Worm (Caenorhabditis elegans) whole organism, L3 larva: ENCODE data around the gene hpo-38.

ENCODE experiments used
- R02D3.7 ChIP-seq: fragments of 150-350 bp; optimal IDR thresholded peaks from 2 replicates; lab custom pipeline; 2014; ENCODE audit warnings: missing biosample characterization, missing genetic modification characterization
- ZK546.5 ChIP-seq: sonication (generic microtip); optimal IDR thresholded peaks from 2 replicates; lab custom pipeline; 2017; ENCODE audit warnings: missing biosample characterization, missing genetic modification characterization
- aly-2 ChIP-seq: fragments of 150-350 bp; optimal IDR thresholded peaks from 2 replicates; lab custom pipeline; 2014; ENCODE audit warnings: missing biosample characterization, missing genetic modification characterization
- ama-1 ChIP-seq: fragments of 150-350 bp; optimal IDR thresholded peaks from 2 replicates; lab custom pipeline; 2018
- ceh-16 ChIP-seq: sonication (generic microtip); optimal IDR thresholded peaks from 2 replicates; lab custom pipeline; 2017; ENCODE audit warnings: missing biosample characterization, missing genetic modification characterization
- ceh-28 ChIP-seq: fragments of 150-350 bp; optimal IDR thresholded peaks from 2 replicates; lab custom pipeline; 2014; ENCODE audit warnings: missing biosample characterization, missing genetic modification reagents, missing genetic modification characterization
- ceh-82 ChIP-seq: fragments of 150-350 bp; optimal IDR thresholded peaks from 2 replicates; lab custom pipeline; 2014; ENCODE audit warnings: missing biosample characterization, missing genetic modification characterization
- ceh-9 ChIP-seq: sonication (generic microtip); optimal IDR thresholded peaks from 2 replicates; lab custom pipeline; 2018; ENCODE audit warnings: missing biosample characterization, missing genetic modification characterization
- daf-12 ChIP-seq: fragments of 150-350 bp; optimal IDR thresholded peaks from 2 replicates; lab custom pipeline; 2014; ENCODE audit warnings: missing biosample characterization, missing genetic modification reagents, missing genetic modification characterization
- egl-27 ChIP-seq: sonication (generic microtip); optimal IDR thresholded peaks from 4 replicates; lab custom pipeline; 2017; ENCODE audit warnings: missing biosample characterization, missing genetic modification reagents, missing genetic modification characterization
- egl-5 ChIP-seq: fragments of 150-350 bp; optimal IDR thresholded peaks from 2 replicates; lab custom pipeline; 2017; ENCODE audit warnings: missing biosample characterization, missing genetic modification reagents, missing genetic modification characterization, inconsistent platforms
- elt-1 ChIP-seq: fragments of 150-350 bp; optimal IDR thresholded peaks from 2 replicates; lab custom pipeline; 2014; ENCODE audit warnings: missing biosample characterization, missing genetic modification characterization
- elt-2 ChIP-seq: sonication (generic microtip); optimal IDR thresholded peaks from 2 replicates; lab custom pipeline; 2016; ENCODE audit warnings: missing genetic modification reagents, mild to moderate bottlenecking, missing genetic modification characterization, missing compliant biosample characterization
- elt-3 ChIP-seq, 3 experiments: fragments of 150-350 bp in 1 of 3; sonication (generic microtip) in 2 of 3; optimal IDR thresholded peaks; 2 replicates in 2 of 3; 4 replicates in 1 of 3; lab custom pipeline; 2014 to 2017; ENCODE audit warnings: missing biosample characterization in 3 of 3, missing genetic modification characterization in 3 of 3
- eor-1 ChIP-seq, 2 experiments: fragments of 150-350 bp; optimal IDR thresholded peaks; 2 replicates each; lab custom pipeline; 2014 to 2018; ENCODE audit warnings: missing biosample characterization in 2 of 2, missing genetic modification characterization in 2 of 2
- fkh-10 ChIP-seq: sonication (generic microtip); optimal IDR thresholded peaks from 2 replicates; lab custom pipeline; 2017; ENCODE audit warnings: missing biosample characterization, missing genetic modification reagents, missing genetic modification characterization
- fkh-2 ChIP-seq: fragments of 150-350 bp; optimal IDR thresholded peaks from 2 replicates; lab custom pipeline; 2014; ENCODE audit warnings: missing biosample characterization, missing genetic modification reagents, missing genetic modification characterization
- fos-1 ChIP-seq: fragments of 150-350 bp; optimal IDR thresholded peaks from 2 replicates; lab custom pipeline; 2014; ENCODE audit warnings: missing biosample characterization, missing genetic modification characterization
- hmg-11 ChIP-seq: sonication (generic microtip); optimal IDR thresholded peaks from 2 replicates; lab custom pipeline; 2016; ENCODE audit warnings: missing genetic modification characterization, missing compliant biosample characterization
- jun-1 ChIP-seq: fragments of 150-350 bp; optimal IDR thresholded peaks from 2 replicates; lab custom pipeline; 2014; ENCODE audit warnings: missing biosample characterization, missing genetic modification reagents, missing genetic modification characterization
- lin-15B ChIP-seq: fragments of 150-350 bp; optimal IDR thresholded peaks from 2 replicates; lab custom pipeline; 2014; ENCODE audit warnings: missing biosample characterization, missing genetic modification characterization
- lin-39 ChIP-seq: fragments of 150-350 bp; optimal IDR thresholded peaks from 2 replicates; lab custom pipeline; 2018; ENCODE audit warnings: missing biosample characterization, missing genetic modification reagents, missing genetic modification characterization
- lsy-12 ChIP-seq: sonication (generic microtip); optimal IDR thresholded peaks from 2 replicates; lab custom pipeline; 2016; ENCODE audit warnings: mild to moderate bottlenecking, missing genetic modification characterization, missing compliant biosample characterization
- mdl-1 ChIP-seq: fragments of 150-350 bp; optimal IDR thresholded peaks from 2 replicates; lab custom pipeline; 2014; ENCODE audit warnings: missing biosample characterization, missing genetic modification characterization
- mml-1 ChIP-seq: fragments of 150-350 bp; sonication (generic microtip); optimal IDR thresholded peaks from 3 replicates; lab custom pipeline; 2014; ENCODE audit warnings: missing biosample characterization, missing genetic modification characterization
- nfya-1 ChIP-seq: sonication (generic microtip); optimal IDR thresholded peaks from 2 replicates; lab custom pipeline; 2017; ENCODE audit warnings: missing genetic modification characterization, mild to moderate bottlenecking, missing compliant biosample characterization, antibody characterized with exemption, moderate library complexity; ENCODE audit not compliant: insufficient read depth
- nhr-11 ChIP-seq: fragments of 150-350 bp; optimal IDR thresholded peaks from 2 replicates; lab custom pipeline; 2014; ENCODE audit warnings: missing biosample characterization, missing genetic modification characterization
- nhr-12 ChIP-seq: fragments of 150-350 bp; optimal IDR thresholded peaks from 2 replicates; lab custom pipeline; 2014; ENCODE audit warnings: missing biosample characterization, missing genetic modification characterization
- nhr-23 ChIP-seq: fragments of 150-350 bp; optimal IDR thresholded peaks from 2 replicates; lab custom pipeline; 2014; ENCODE audit warnings: missing biosample characterization, missing genetic modification reagents, missing genetic modification characterization
- nhr-237 ChIP-seq: fragments of 150-350 bp; optimal IDR thresholded peaks from 2 replicates; lab custom pipeline; 2014; ENCODE audit warnings: missing biosample characterization, missing genetic modification characterization
- nhr-25 ChIP-seq: sonication (generic microtip); optimal IDR thresholded peaks from 2 replicates; lab custom pipeline; 2017; ENCODE audit warnings: missing biosample characterization, missing genetic modification characterization
- nhr-28 ChIP-seq: fragments of 150-350 bp; optimal IDR thresholded peaks from 2 replicates; lab custom pipeline; 2014; ENCODE audit warnings: missing biosample characterization, missing genetic modification characterization
- nhr-43 ChIP-seq: sonication (generic microtip); optimal IDR thresholded peaks from 2 replicates; lab custom pipeline; 2016; ENCODE audit warnings: mild to moderate bottlenecking, missing genetic modification characterization, missing compliant biosample characterization; ENCODE audit not compliant: poor library complexity, severe bottlenecking
- nhr-67 ChIP-seq: fragments of 150-350 bp; optimal IDR thresholded peaks from 2 replicates; lab custom pipeline; 2014; ENCODE audit warnings: missing biosample characterization, missing genetic modification characterization
- nhr-76 ChIP-seq: fragments of 150-350 bp; sonication (generic microtip); optimal IDR thresholded peaks from 5 replicates; lab custom pipeline; 2014; ENCODE audit warnings: missing biosample characterization, missing genetic modification characterization
- nhr-77 ChIP-seq: fragments of 150-350 bp; optimal IDR thresholded peaks from 2 replicates; lab custom pipeline; 2014; ENCODE audit warnings: missing biosample characterization, missing genetic modification characterization
- pha-4 ChIP-seq: fragments of 150-350 bp; optimal IDR thresholded peaks from 2 replicates; lab custom pipeline; 2014; ENCODE audit warnings: missing biosample characterization, missing genetic modification reagents, missing genetic modification characterization
- pqm-1 ChIP-seq: fragments of 150-350 bp; optimal IDR thresholded peaks from 2 replicates; lab custom pipeline; 2017; ENCODE audit warnings: missing biosample characterization, missing genetic modification characterization, inconsistent platforms
- sea-2 ChIP-seq: fragments of 150-350 bp; sonication (generic microtip); optimal IDR thresholded peaks from 4 replicates; lab custom pipeline; 2014; ENCODE audit warnings: missing biosample characterization, missing genetic modification reagents, missing genetic modification characterization
- skn-1 ChIP-seq: fragments of 150-350 bp; optimal IDR thresholded peaks from 2 replicates; lab custom pipeline; 2014; ENCODE audit warnings: missing biosample characterization, missing genetic modification characterization
- snpc-4 ChIP-seq: fragments of 150-350 bp; optimal IDR thresholded peaks from 2 replicates; lab custom pipeline; 2014; ENCODE audit warnings: missing biosample characterization, missing genetic modification characterization
- tbx-2 ChIP-seq: sonication (generic microtip); optimal IDR thresholded peaks from 2 replicates; lab custom pipeline; 2016; ENCODE audit warnings: mild to moderate bottlenecking, missing genetic modification characterization, missing compliant biosample characterization
- unc-39 ChIP-seq: sonication (generic microtip); optimal IDR thresholded peaks from 4 replicates; lab custom pipeline; 2017; ENCODE audit warnings: missing biosample characterization, missing genetic modification characterization
- unc-62 ChIP-seq: fragments of 150-350 bp; sonication (generic microtip); optimal IDR thresholded peaks from 4 replicates; lab custom pipeline; 2014; ENCODE audit warnings: missing biosample characterization, missing genetic modification reagents, missing genetic modification characterization
- zag-1 ChIP-seq: fragments of 150-350 bp; optimal IDR thresholded peaks from 2 replicates; lab custom pipeline; 2014; ENCODE audit warnings: missing biosample characterization, missing genetic modification characterization
- ztf-11 ChIP-seq: fragments of 150-350 bp; optimal IDR thresholded peaks from 2 replicates; lab custom pipeline; 2014; ENCODE audit warnings: missing biosample characterization, missing genetic modification characterization
- ztf-4 ChIP-seq: fragments of 150-350 bp; optimal IDR thresholded peaks from 2 replicates; lab custom pipeline; 2014; ENCODE audit warnings: missing biosample characterization, missing genetic modification characterization

Gene hpo-38

ce11 chrIII:227033-227432, 3.2 kb upstream of the hpo-38 start:
- TF ChIP-seq ceh-82 (tag; lab: Kevin White, UChicago) (no peak), ceh-28 (tag; lab: Kevin White, UChicago) (no peak), nhr-25 (no peak), ama-1 (lab: Kevin White, UChicago) (no peak), elt-1 (tag; lab: Kevin White, UChicago) (no peak), ztf-11 (tag; lab: Kevin White, UChicago) (no peak), aly-2 (no peak), sea-2 (GFP tag; lab: Kevin White, UChicago) (no peak), zag-1 (tag; lab: Kevin White, UChicago) (no peak), jun-1 (tag; lab: Kevin White, UChicago) (no peak), nhr-77 (no peak), lin-15B (tag; lab: Kevin White, UChicago) (no peak), R02D3.7 (tag; lab: Kevin White, UChicago) (no peak), hmg-11 (no peak), mml-1 (no peak), pha-4 (tag; lab: Kevin White, UChicago) (no peak), nhr-43 (no peak), eor-1 (tag; optimal IDR thresholded peaks at IDR 0.05; lab: Kevin White, UChicago) (no peak)

ce11 chrIII:235115-235514, 4.9 kb downstream of the hpo-38 start:
- TF ChIP-seq elt-1 (tag; lab: Kevin White, UChicago): no peak
- no peak for TF ChIP-seq unc-62
- peak; percentile 60 for TF ChIP-seq hmg-11
- no peak for TF ChIP-seq sea-2 (GFP tag; lab: Kevin White, UChicago)
- no peak for TF ChIP-seq ztf-4
- TF ChIP-seq nhr-67: no peak
- TF ChIP-seq nfya-1 (tag; lab: Kevin White, UChicago): peak; percentile 60
- no peak for TF ChIP-seq jun-1 (tag; lab: Kevin White, UChicago)
- TF ChIP-seq nhr-25: no peak
- TF ChIP-seq tbx-2 (tag; lab: Kevin White, UChicago): peak; percentile 43
- no peak for TF ChIP-seq mdl-1 (tag; lab: Kevin White, UChicago)
- no peak for TF ChIP-seq unc-39 (tag; lab: Kevin White, UChicago)
- TF ChIP-seq fkh-10 (GFP tag; lab: Kevin White, UChicago): no peak
- TF ChIP-seq nhr-76 (tag; lab: Kevin White, UChicago): no peak
- no peak for TF ChIP-seq ceh-9
- TF ChIP-seq skn-1 (tag; lab: Kevin White, UChicago): no peak
- TF ChIP-seq fos-1: no peak
- TF ChIP-seq egl-27 (tag; lab: Kevin White, UChicago): no peak
- TF ChIP-seq daf-12 (tag; lab: Kevin White, UChicago): no peak
- TF ChIP-seq nhr-23 (tag; lab: Kevin White, UChicago): no peak
- TF ChIP-seq lin-15B (tag; lab: Kevin White, UChicago): peak; percentile 32
- TF ChIP-seq elt-3 (tag; optimal IDR thresholded peaks at IDR 0.05; lab: Kevin White, UChicago): no peak
- no peak for TF ChIP-seq fkh-2 (tag; lab: Kevin White, UChicago)
- TF ChIP-seq nhr-28 (tag; lab: Kevin White, UChicago): no peak
- TF ChIP-seq nhr-11: no peak
- TF ChIP-seq nhr-77: no peak
- no peak for TF ChIP-seq nhr-237
- no peak for TF ChIP-seq ztf-11 (tag; lab: Kevin White, UChicago)
- no peak for TF ChIP-seq zag-1 (tag; lab: Kevin White, UChicago)
- TF ChIP-seq ceh-82 (tag; lab: Kevin White, UChicago): peak; percentile 38
- TF ChIP-seq pqm-1 (tag; lab: Kevin White, UChicago): no peak
- TF ChIP-seq aly-2: no peak
- no peak for TF ChIP-seq nhr-43
- TF ChIP-seq lsy-12: peak; percentile 55
- no peak for TF ChIP-seq lin-39 (tag; lab: Kevin White, UChicago)
- peak; percentile 32 for TF ChIP-seq elt-2
- peak; percentile 17 for TF ChIP-seq pha-4 (tag; lab: Kevin White, UChicago)
- no peak for TF ChIP-seq egl-5 (tag; lab: Kevin White, UChicago)
- no peak for TF ChIP-seq ZK546.5 (tag; lab: Kevin White, UChicago)
- no peak for TF ChIP-seq nhr-12 (tag; lab: Kevin White, UChicago)
- TF ChIP-seq ceh-28 (tag; lab: Kevin White, UChicago): peak; percentile 34
- no peak for TF ChIP-seq eor-1 (tag; optimal IDR thresholded peaks at IDR 0.05; lab: Kevin White, UChicago)
- TF ChIP-seq mml-1: no peak
- TF ChIP-seq ama-1 (lab: Kevin White, UChicago): no peak
- TF ChIP-seq ceh-16 (tag; lab: Kevin White, UChicago): no peak
- TF ChIP-seq snpc-4 (tag; lab: Kevin White, UChicago): no peak
- peak; percentile 38 for TF ChIP-seq R02D3.7 (tag; lab: Kevin White, UChicago)
